Worm (Caenorhabditis elegans) whole organism, young adult: ENCODE measurements around the gene ubc-1.

Experiments used
- B0336.3 ChIP-seq: fragments of 200-800 bp; sonication (Bioruptor generic); IDR thresholded peaks from 2 replicates; pipeline ENCODE4 v1.3.6; 2022; ENCODE audit warnings: missing genetic modification characterization, missing compliant biosample characterization
- F23B12.7 ChIP-seq: sonication (generic microtip); optimal IDR thresholded peaks from 2 replicates; lab custom pipeline; 2017; ENCODE audit warnings: missing genetic modification characterization, mild to moderate bottlenecking, missing compliant biosample characterization, antibody characterized with exemption, moderate library complexity; ENCODE audit not compliant: insufficient read depth
- F52B5.7 ChIP-seq: sonication (generic microtip); optimal IDR thresholded peaks from 2 replicates; lab custom pipeline; 2016; ENCODE audit warnings: mild to moderate bottlenecking, missing genetic modification characterization, missing compliant biosample characterization
- F55B11.4 ChIP-seq: sonication (generic microtip); optimal IDR thresholded peaks from 2 replicates; lab custom pipeline; 2016; ENCODE audit warnings: missing compliant biosample characterization, missing genetic modification characterization, borderline replicate concordance; ENCODE audit not compliant: insufficient read depth
- F57A8.1 ChIP-seq: fragments of 200-800 bp; sonication (Bioruptor generic); optimal IDR thresholded peaks from 2 replicates; lab custom pipeline; 2018; ENCODE audit warnings: mild to moderate bottlenecking, missing genetic modification characterization, moderate library complexity, missing compliant biosample characterization
- K11D2.4 ChIP-seq: fragments of 200-800 bp; sonication (Bioruptor generic); IDR thresholded peaks from 2 replicates; pipeline ENCODE4 v1.3.6; 2022; ENCODE audit warnings: missing genetic modification reagents, missing genetic modification characterization, missing compliant biosample characterization
- K12H6.12 ChIP-seq: fragments of 200-800 bp; sonication (Bioruptor generic); optimal IDR thresholded peaks from 2 replicates; lab custom pipeline; 2018; ENCODE audit warnings: mild to moderate bottlenecking, missing genetic modification characterization, missing compliant biosample characterization
- T26A5.8 ChIP-seq: sonication (generic microtip); optimal IDR thresholded peaks from 2 replicates; lab custom pipeline; 2016; ENCODE audit warnings: missing genetic modification characterization, missing compliant biosample characterization
- Y53G8AR.9 ChIP-seq: fragments of 200-800 bp; sonication (Bioruptor generic); conservative IDR thresholded peaks from 2 replicates; pipeline ENCODE4 v1.3.6; 2022; ENCODE audit warnings: missing genetic modification reagents, missing genetic modification characterization, missing compliant biosample characterization
- Y67H2A.10 ChIP-seq: fragments of 200-800 bp; sonication (Bioruptor generic); conservative IDR thresholded peaks from 2 replicates; pipeline ENCODE4 v1.3.6; 2022; ENCODE audit warnings: missing genetic modification reagents, missing genetic modification characterization, missing compliant biosample characterization
- ZK185.1 ChIP-seq: sonication (generic microtip); optimal IDR thresholded peaks from 2 replicates; lab custom pipeline; 2016; ENCODE audit warnings: mild to moderate bottlenecking, missing genetic modification characterization, missing compliant biosample characterization; ENCODE audit not compliant: poor library complexity, severe bottlenecking
- aptf-2 ChIP-seq: fragments of 200-800 bp; sonication (Bioruptor generic); conservative IDR thresholded peaks from 2 replicates; pipeline ENCODE4 v1.3.6; 2022; ENCODE audit warnings: missing genetic modification reagents, missing genetic modification characterization, missing compliant biosample characterization
- aptf-3 ChIP-seq: fragments of 200-800 bp; sonication (Bioruptor generic); IDR thresholded peaks from 2 replicates; pipeline ENCODE4 v1.3.6; 2022; ENCODE audit warnings: missing genetic modification characterization, missing compliant biosample characterization
- bed-2 ChIP-seq: fragments of 200-800 bp; sonication (Bioruptor generic); IDR thresholded peaks from 2 replicates; pipeline ENCODE4 v1.3.6; 2022; ENCODE audit warnings: missing genetic modification reagents, missing genetic modification characterization, missing compliant biosample characterization
- ceh-91 ChIP-seq: fragments of 200-800 bp; sonication (Bioruptor generic); IDR thresholded peaks from 2 replicates; pipeline ENCODE4 v1.3.6; 2022; ENCODE audit warnings: missing genetic modification reagents, missing genetic modification characterization, missing compliant biosample characterization
- dox-1 ChIP-seq: fragments of 200-800 bp; sonication (Bioruptor generic); IDR thresholded peaks from 2 replicates; pipeline ENCODE4 v1.3.6; 2022; ENCODE audit warnings: missing genetic modification reagents, missing genetic modification characterization, missing compliant biosample characterization
- egl-44 ChIP-seq: fragments of 200-800 bp; sonication (Bioruptor generic); IDR thresholded peaks from 2 replicates; pipeline ENCODE4 v1.3.6; 2022; ENCODE audit warnings: missing genetic modification reagents, missing genetic modification characterization, missing compliant biosample characterization
- egrh-3 ChIP-seq: fragments of 200-800 bp; sonication (Bioruptor generic); IDR thresholded peaks from 2 replicates; pipeline ENCODE4 v1.3.6; 2022; ENCODE audit warnings: missing genetic modification reagents, missing genetic modification characterization, missing compliant biosample characterization
- ets-4 ChIP-seq: fragments of 200-800 bp; sonication (Bioruptor generic); optimal IDR thresholded peaks from 2 replicates; lab custom pipeline; 2018; ENCODE audit warnings: mild to moderate bottlenecking, missing genetic modification characterization, missing compliant biosample characterization
- hlh-26 ChIP-seq: fragments of 200-800 bp; sonication (Bioruptor generic); conservative IDR thresholded peaks from 2 replicates; pipeline ENCODE4 v1.3.6; 2022; ENCODE audit warnings: missing genetic modification reagents, missing genetic modification characterization, missing compliant biosample characterization
- lin-26 ChIP-seq: fragments of 200-800 bp; sonication (Bioruptor generic); IDR thresholded peaks from 2 replicates; pipeline ENCODE4 v1.3.6; 2022; ENCODE audit warnings: missing genetic modification reagents, missing genetic modification characterization, missing compliant biosample characterization
- lin-40 ChIP-seq: sonication (generic microtip); optimal IDR thresholded peaks from 2 replicates; lab custom pipeline; 2016; ENCODE audit warnings: missing genetic modification characterization, mild to moderate bottlenecking, missing compliant biosample characterization, missing genotype, missing genetic modification reagents
- lsl-1 ChIP-seq: fragments of 200-800 bp; sonication (Bioruptor generic); optimal IDR thresholded peaks from 2 replicates; lab custom pipeline; 2018; ENCODE audit warnings: mild to moderate bottlenecking, missing genetic modification characterization, moderate library complexity, missing compliant biosample characterization
- madf-8 ChIP-seq: fragments of 200-800 bp; sonication (Bioruptor generic); conservative IDR thresholded peaks from 2 replicates; pipeline ENCODE4 v1.3.6; 2022; ENCODE audit warnings: missing genetic modification reagents, missing genetic modification characterization, missing compliant biosample characterization
- mcd-1 ChIP-seq: fragments of 200-800 bp; sonication (Bioruptor generic); IDR thresholded peaks from 2 replicates; pipeline ENCODE4 v1.3.6; 2022; ENCODE audit warnings: missing genetic modification reagents, missing genetic modification characterization, missing compliant biosample characterization
- mes-4 ChIP-seq: sonication (generic microtip); optimal IDR thresholded peaks from 2 replicates; lab custom pipeline; 2016; ENCODE audit warnings: missing genotype, missing genetic modification characterization, missing compliant biosample characterization
- nfya-1 ChIP-seq: sonication (generic microtip); optimal IDR thresholded peaks from 2 replicates; lab custom pipeline; 2017; ENCODE audit warnings: antibody characterized with exemption, missing compliant biosample characterization, missing genetic modification characterization, borderline replicate concordance; ENCODE audit not compliant: insufficient read depth
- nhr-120 ChIP-seq: fragments of 200-800 bp; sonication (Bioruptor generic); IDR thresholded peaks from 2 replicates; pipeline ENCODE4 v1.3.6; 2022; ENCODE audit warnings: missing genetic modification characterization, missing compliant biosample characterization
- rcor-1 ChIP-seq: fragments of 200-800 bp; sonication (Bioruptor generic); IDR thresholded peaks from 2 replicates; pipeline ENCODE4 v1.3.6; 2022; ENCODE audit warnings: missing genetic modification reagents, missing genetic modification characterization, missing compliant biosample characterization
- sdz-38 ChIP-seq: sonication (generic microtip); optimal IDR thresholded peaks from 2 replicates; lab custom pipeline; 2016; ENCODE audit warnings: missing genotype, missing genetic modification characterization, missing compliant biosample characterization
- sea-2 ChIP-seq: fragments of 200-800 bp; sonication (Bioruptor generic); IDR thresholded peaks from 2 replicates; pipeline ENCODE4 v1.3.6; 2022; ENCODE audit warnings: missing genetic modification characterization, missing compliant biosample characterization
- sptf-2 ChIP-seq: fragments of 200-800 bp; sonication (Bioruptor generic); optimal IDR thresholded peaks from 2 replicates; lab custom pipeline; 2018; ENCODE audit warnings: mild to moderate bottlenecking, missing genetic modification characterization, missing compliant biosample characterization
- tbp1 ChIP-seq: fragments of 200-800 bp; sonication (Bioruptor generic); optimal IDR thresholded peaks from 2 replicates; lab custom pipeline; 2018; ENCODE audit warnings: mild to moderate bottlenecking, missing genetic modification characterization, missing compliant biosample characterization
- tbx-9 ChIP-seq: sonication (generic microtip); optimal IDR thresholded peaks from 2 replicates; lab custom pipeline; 2016; ENCODE audit warnings: borderline replicate concordance, missing genetic modification characterization, inconsistent platforms, missing compliant biosample characterization
- zfh-2 ChIP-seq: fragments of 200-800 bp; sonication (Bioruptor generic); conservative IDR thresholded peaks from 2 replicates; pipeline ENCODE4 v1.3.6; 2022; ENCODE audit warnings: missing genetic modification reagents, missing genetic modification characterization, missing compliant biosample characterization
- ztf-26 ChIP-seq: sonication (generic microtip); optimal IDR thresholded peaks from 2 replicates; lab custom pipeline; 2017; ENCODE audit warnings: missing genetic modification characterization, missing compliant biosample characterization

The ubc-1 gene

DNA sequence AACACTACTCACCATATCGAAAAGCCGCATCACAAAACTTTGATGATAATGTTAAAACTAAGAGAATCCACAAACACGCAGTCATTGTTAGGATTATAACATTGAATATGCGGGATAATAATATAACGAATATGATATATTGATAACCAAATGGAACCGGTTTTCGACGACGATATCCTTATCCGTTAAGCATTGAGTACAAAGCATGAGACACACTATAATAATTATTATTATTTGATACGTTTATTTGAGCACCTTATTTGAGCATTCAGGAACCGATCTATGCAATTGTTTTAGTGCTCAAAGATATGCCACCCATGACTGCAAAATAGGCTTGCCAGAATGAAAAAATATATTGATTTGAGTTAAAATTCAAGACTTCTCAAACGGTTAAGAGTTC lies 28.2 kb upstream of the ubc-1 start, which contains the start of gene W03D2.9:
W03D2.9 (minus strand) TSS at position 101 of the 400 bp plus-strand sequence.
- no peak for TF ChIP-seq nfya-1 (tag; lab: Kevin White, UChicago)
- no peak for TF ChIP-seq dox-1 (GFP tag; lab: Robert Waterston, UW)
- TF ChIP-seq ets-4 (GFP tag; lab: Kevin White, UChicago): no peak
- no peak for TF ChIP-seq Y53G8AR.9 (GFP tag; lab: Robert Waterston, UW)

DNA sequence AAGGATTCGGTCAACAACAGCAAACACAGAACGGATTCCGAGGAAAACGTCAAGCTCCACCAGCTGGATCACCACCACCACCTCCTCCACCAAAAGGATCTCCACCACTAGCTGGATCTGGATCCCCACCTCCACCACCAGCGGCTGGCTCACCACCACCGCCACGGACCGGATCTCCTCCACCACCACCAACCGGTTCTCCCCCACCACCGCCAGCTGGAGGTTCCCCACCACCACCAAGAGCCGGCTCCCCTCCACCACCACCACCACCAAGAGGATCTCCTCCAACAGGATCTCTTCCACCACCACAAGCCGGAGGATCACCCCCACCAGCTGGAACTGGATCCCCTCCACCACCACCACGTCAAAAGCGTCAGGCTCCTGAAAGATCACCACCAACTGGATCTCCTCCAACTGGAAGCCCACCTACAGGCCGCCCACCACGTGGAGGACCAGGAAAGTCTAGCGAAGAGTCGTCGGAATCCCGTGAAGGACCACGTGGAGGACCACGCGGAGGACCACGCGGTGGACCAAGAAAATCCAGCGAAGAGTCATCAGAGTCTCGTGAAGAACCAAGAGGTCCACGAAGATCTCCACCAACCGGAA lies 26.0 kb upstream of the ubc-1 start:
- TF ChIP-seq zfh-2 (GFP tag; lab: Robert Waterston, UW) (peak; percentile 71), T26A5.8 (tag; lab: Kevin White, UChicago) (no peak), tbp1 (no peak), lsl-1 (no peak), F57A8.1 (GFP tag; lab: Kevin White, UChicago) (peak; percentile 9), tbx-9 (tag; lab: Kevin White, UChicago) (no peak), sdz-38 (tag; lab: Kevin White, UChicago) (no peak), ZK185.1 (tag; lab: Kevin White, UChicago) (no peak), egrh-3 (GFP tag; lab: Robert Waterston, UW) (peak; percentile 96), B0336.3 (GFP tag; lab: Robert Waterston, UW) (no peak), Y67H2A.10 (GFP tag; lab: Robert Waterston, UW) (no peak), nfya-1 (tag; lab: Kevin White, UChicago) (no peak), sptf-2 (GFP tag; lab: Kevin White, UChicago) (peak; percentile 38), egl-44 (GFP tag; lab: Robert Waterston, UW) (no peak), F55B11.4 (no peak), ceh-91 (GFP tag; lab: Robert Waterston, UW) (peak; percentile 9; the same call in 1 of the 2 replicates)
- TF ChIP-seq, all 124 proteins: peak for 5

DNA sequence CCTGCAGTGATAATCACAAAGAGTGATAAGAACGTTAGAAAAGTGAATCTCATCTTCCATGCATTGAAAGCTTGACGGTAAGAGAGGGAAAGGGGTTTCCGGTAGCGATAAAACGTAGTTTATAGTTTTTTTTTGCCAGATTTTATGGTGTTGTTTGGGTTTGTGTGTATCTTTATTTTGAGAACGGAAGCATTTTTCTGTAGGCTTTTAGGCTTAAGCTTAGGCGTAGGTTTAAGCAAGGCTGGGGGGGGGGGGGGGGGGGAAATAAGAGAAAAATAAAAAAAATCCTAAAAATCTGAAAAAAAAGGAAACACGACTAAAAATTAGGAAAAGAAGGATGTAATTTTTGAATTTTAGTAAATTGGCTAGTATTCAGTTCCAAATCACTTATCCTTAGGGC lies 23.9 kb upstream of the ubc-1 start, which contains the start of gene C35B1.8:
C35B1.8 (minus strand) TSS at position 101 of the 400 bp plus-strand sequence.
- no peak for TF ChIP-seq bed-2
- no peak for TF ChIP-seq madf-8 (GFP tag; lab: Robert Waterston, UW)
- no peak for TF ChIP-seq hlh-26 (GFP tag; lab: Robert Waterston, UW)
- TF ChIP-seq mcd-1 (GFP tag; lab: Robert Waterston, UW): no peak
- TF ChIP-seq Y67H2A.10 (GFP tag; lab: Robert Waterston, UW): no peak
- no peak for TF ChIP-seq K11D2.4 (GFP tag; lab: Robert Waterston, UW)
- TF ChIP-seq lsl-1: no peak
- no peak for TF ChIP-seq F55B11.4
- TF ChIP-seq F57A8.1 (GFP tag; lab: Kevin White, UChicago): no peak
- TF ChIP-seq T26A5.8 (tag; lab: Kevin White, UChicago): no peak
- TF ChIP-seq nhr-120: no peak
- TF ChIP-seq sea-2 (GFP tag; lab: Robert Waterston, UW): no peak
- TF ChIP-seq rcor-1 (GFP tag; lab: Robert Waterston, UW): no peak
- TF ChIP-seq lin-40: no peak

DNA sequence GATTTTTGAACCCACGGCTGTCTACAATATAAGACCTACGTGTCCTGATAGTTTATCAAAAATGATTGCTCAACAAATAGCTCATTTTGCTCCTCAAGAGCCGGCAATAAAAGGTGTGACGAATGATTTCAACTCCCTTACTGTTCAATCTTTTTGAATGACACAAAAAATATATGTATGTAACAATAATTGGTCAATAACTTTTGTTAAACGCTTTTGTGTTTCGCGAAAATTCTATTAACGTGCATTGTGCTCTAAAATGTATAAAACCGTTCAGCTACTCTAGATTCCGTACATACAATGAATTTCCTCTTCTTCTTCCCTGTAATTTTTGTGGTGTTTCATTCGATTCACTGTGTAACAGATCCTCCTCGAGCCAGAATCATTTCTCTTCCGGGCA lies 23.3 kb upstream of the ubc-1 start, which contains the start of gene C35B1.4:
C35B1.4 (plus strand) TSS at position 301 of the 400 bp plus-strand sequence.
- TF ChIP-seq aptf-3 (GFP tag; lab: Robert Waterston, UW) (no peak), F23B12.7 (no peak), aptf-2 (no peak), ztf-26 (tag; lab: Kevin White, UChicago) (no peak), T26A5.8 (tag; lab: Kevin White, UChicago) (no peak), K12H6.12 (tag; lab: Kevin White, UChicago) (no peak), F52B5.7 (tag; lab: Kevin White, UChicago) (no peak), lin-26 (GFP tag; lab: Robert Waterston, UW) (no peak), mes-4 (tag; lab: Kevin White, UChicago) (no peak)
